Worm (Caenorhabditis elegans) whole organism, L4 larva: ENCODE results near the gene lgc-6.
A peak's percentile ranks its signal among the peaks of the same experiment; 100 is the strongest.

Experiments
- D1046.2 ChIP-seq: fragments of 200-800 bp; sonication (Bioruptor generic); IDR thresholded peaks from 2 replicates; pipeline ENCODE4 v1.3.6; 2022; ENCODE audit warnings: missing genetic modification characterization, missing compliant biosample characterization
- R02D3.7 ChIP-seq: fragments of 150-350 bp; sonication (generic microtip); optimal IDR thresholded peaks from 3 replicates; lab custom pipeline; 2014; ENCODE audit warnings: missing biosample characterization, missing genetic modification characterization
- Y48G9A.11 ChIP-seq: fragments of 200-800 bp; sonication (Bioruptor generic); IDR thresholded peaks from 2 replicates; pipeline ENCODE4 v1.3.6; 2022; ENCODE audit warnings: missing genetic modification reagents, missing genetic modification characterization, missing compliant biosample characterization
- aha-1 ChIP-seq: fragments of 150-350 bp; peaks from one replicate; lab custom pipeline; 2014; ENCODE audit warnings: missing biosample characterization, missing genetic modification characterization
- attf-4 ChIP-seq: sonication (generic microtip); optimal IDR thresholded peaks from 3 replicates; lab custom pipeline; 2017; ENCODE audit warnings: missing biosample characterization, missing genetic modification characterization
- ceh-28 ChIP-seq: fragments of 150-350 bp; optimal IDR thresholded peaks from 2 replicates; lab custom pipeline; 2014; ENCODE audit warnings: missing biosample characterization, missing genetic modification reagents, missing genetic modification characterization
- ceh-82 ChIP-seq: sonication (generic microtip); optimal IDR thresholded peaks from 2 replicates; lab custom pipeline; 2017; ENCODE audit warnings: missing biosample characterization, missing genetic modification characterization
- daf-16 ChIP-seq, 3 experiments: sonication (generic microtip); optimal IDR thresholded peaks; 2 replicates each; lab custom pipeline; 2016 to 2017; ENCODE audit warnings: missing genetic modification characterization in 3 of 3, missing genetic modification reagents in 3 of 3, mild to moderate bottlenecking in 2 of 3, missing compliant biosample characterization in 2 of 3, missing biosample characterization in 1 of 3, moderate library complexity in 1 of 3
- dmd-8 ChIP-seq: fragments of 200-800 bp; sonication (Bioruptor generic); IDR thresholded peaks from 2 replicates; pipeline ENCODE4 v1.3.6; 2022; ENCODE audit warnings: missing genetic modification characterization, missing compliant biosample characterization
- duxl-1 ChIP-seq: sonication (generic microtip); optimal IDR thresholded peaks from 2 replicates; lab custom pipeline; 2016; ENCODE audit warnings: mild to moderate bottlenecking, missing genetic modification characterization, moderate library complexity, missing compliant biosample characterization; ENCODE audit not compliant: poor library complexity
- dve-1 ChIP-seq: sonication (generic microtip); optimal IDR thresholded peaks from 2 replicates; lab custom pipeline; 2017; ENCODE audit warnings: antibody characterized with exemption, mild to moderate bottlenecking, missing genetic modification characterization, missing compliant biosample characterization; ENCODE audit not compliant: insufficient read depth
- fkh-10 ChIP-seq: fragments of 150-350 bp; optimal IDR thresholded peaks from 2 replicates; lab custom pipeline; 2014; ENCODE audit warnings: missing biosample characterization, missing genetic modification reagents, missing genetic modification characterization
- hif-1 ChIP-seq, 2 experiments: sonication (generic microtip); optimal IDR thresholded peaks; 2 replicates each; lab custom pipeline; 2016 to 2017; ENCODE audit warnings: missing compliant biosample characterization in 2 of 2, missing genetic modification characterization in 2 of 2, missing genetic modification reagents in 2 of 2, missing genotype in 2 of 2, mild to moderate bottlenecking in 1 of 2
- hlh-11 ChIP-seq: fragments of 200-800 bp; sonication (Bioruptor generic); optimal IDR thresholded peaks from 2 replicates; lab custom pipeline; 2018; ENCODE audit warnings: mild to moderate bottlenecking, missing genetic modification characterization, missing compliant biosample characterization
- hmg-1.1 ChIP-seq: fragments of 200-800 bp; sonication (Bioruptor generic); IDR thresholded peaks from 2 replicates; pipeline ENCODE4 v1.3.6; 2022; ENCODE audit warnings: missing genetic modification reagents, missing genetic modification characterization, missing compliant biosample characterization
- lin-15B ChIP-seq: fragments of 150-350 bp; sonication (generic microtip); optimal IDR thresholded peaks from 3 replicates; lab custom pipeline; 2014; ENCODE audit warnings: missing biosample characterization, missing genetic modification characterization
- lin-39 ChIP-seq: fragments of 150-350 bp; optimal IDR thresholded peaks from 2 replicates; lab custom pipeline; 2014; ENCODE audit warnings: missing biosample characterization, missing genetic modification reagents, missing genetic modification characterization
- lsy-2 ChIP-seq, 2 experiments: fragments of 150-350 bp in 1 of 2; sonication (generic microtip) in 1 of 2; optimal IDR thresholded peaks; 2 replicates each; lab custom pipeline; 2014 to 2017; ENCODE audit warnings: missing biosample characterization in 2 of 2, missing genetic modification characterization in 2 of 2
- mdt-29 ChIP-seq: fragments of 200-800 bp; sonication (Bioruptor generic); IDR thresholded peaks from 2 replicates; pipeline ENCODE4 v1.3.6; 2022; ENCODE audit warnings: missing genetic modification reagents, missing genetic modification characterization, missing compliant biosample characterization
- mes-2 ChIP-seq: sonication (generic microtip); optimal IDR thresholded peaks from 2 replicates; lab custom pipeline; 2016; ENCODE audit warnings: missing genotype, mild to moderate bottlenecking, missing genetic modification characterization, missing compliant biosample characterization; ENCODE audit not compliant: poor library complexity, severe bottlenecking
- mxl-2 ChIP-seq: fragments of 200-800 bp; sonication (Bioruptor generic); conservative IDR thresholded peaks from 2 replicates; pipeline ENCODE4 v1.3.6; 2022; ENCODE audit warnings: missing genetic modification reagents, missing genetic modification characterization, missing compliant biosample characterization
- nhr-111 ChIP-seq: fragments of 200-800 bp; sonication (Bioruptor generic); optimal IDR thresholded peaks from 2 replicates; lab custom pipeline; 2018; ENCODE audit warnings: mild to moderate bottlenecking, missing genetic modification characterization, missing compliant biosample characterization
- nhr-237 ChIP-seq: sonication (generic microtip); optimal IDR thresholded peaks from 2 replicates; lab custom pipeline; 2017; ENCODE audit warnings: missing biosample characterization, missing genetic modification characterization
- nhr-41 ChIP-seq: fragments of 200-800 bp; sonication (Bioruptor generic); IDR thresholded peaks from 2 replicates; pipeline ENCODE4 v1.3.6; 2022; ENCODE audit warnings: missing genetic modification reagents, missing genetic modification characterization, missing compliant biosample characterization
- nhr-42 ChIP-seq: fragments of 200-800 bp; sonication (Bioruptor generic); IDR thresholded peaks from 2 replicates; pipeline ENCODE4 v1.3.6; 2022; ENCODE audit warnings: missing genetic modification characterization, missing compliant biosample characterization
- pha-4 ChIP-seq, 2 experiments: fragments of 150-350 bp in 1 of 2; fragments of 200-800 bp in 1 of 2; sonication (Bioruptor generic) in 1 of 2; IDR thresholded peaks in 1 of 2; optimal IDR thresholded peaks in 1 of 2; 2 replicates each; pipeline versions ENCODE4 v1.3.6 to Lab custom; 2014 to 2022; ENCODE audit warnings: missing genetic modification characterization in 2 of 2, missing genetic modification reagents in 2 of 2, missing biosample characterization in 1 of 2, missing compliant biosample characterization in 1 of 2
- php-3 ChIP-seq: fragments of 200-800 bp; sonication (Bioruptor generic); IDR thresholded peaks from 2 replicates; pipeline ENCODE4 v1.3.6; 2022; ENCODE audit warnings: missing genetic modification reagents, missing genetic modification characterization, missing compliant biosample characterization
- set-16 ChIP-seq: fragments of 200-800 bp; sonication (Bioruptor generic); IDR thresholded peaks from 2 replicates; pipeline ENCODE4 v1.3.6; 2022; ENCODE audit warnings: missing genetic modification reagents, missing genetic modification characterization, missing compliant biosample characterization
- spr-1 ChIP-seq: sonication (generic microtip); optimal IDR thresholded peaks from 2 replicates; lab custom pipeline; 2016; ENCODE audit warnings: mild to moderate bottlenecking, missing genetic modification characterization, missing compliant biosample characterization
- tra-1 ChIP-seq: fragments of 200-800 bp; sonication (Bioruptor generic); IDR thresholded peaks from 2 replicates; pipeline ENCODE4 v1.3.6; 2022; ENCODE audit warnings: missing genetic modification reagents, missing genetic modification characterization, missing compliant biosample characterization
- zfp-3 ChIP-seq: fragments of 200-800 bp; sonication (Bioruptor generic); conservative IDR thresholded peaks from 2 replicates; pipeline ENCODE4 v1.3.6; 2022; ENCODE audit warnings: missing genetic modification reagents, missing genetic modification characterization, missing compliant biosample characterization
- zip-11 ChIP-seq: fragments of 200-800 bp; sonication (Bioruptor generic); IDR thresholded peaks from 2 replicates; pipeline ENCODE4 v1.3.6; 2022; ENCODE audit warnings: missing genetic modification characterization, missing compliant biosample characterization

The lgc-6 gene

ce11 chrIV:8307408-8307807 is 32.3 kb upstream of the lgc-6 start:
- 0 out of 2 replicates have a peak, but pooled peaks have one; percentile 32 for TF ChIP-seq zfp-3 (GFP tag; lab: Robert Waterston, UW)
- no peak for TF ChIP-seq set-16

- no peak for TF ChIP-seq lsy-2 (tag; optimal IDR thresholded peaks at IDR 0.05; lab: Kevin White, UChicago)
- peak; percentile 79 for TF ChIP-seq aha-1
- TF ChIP-seq mes-2 (tag; lab: Kevin White, UChicago): no peak
These were observed 27.6 kb upstream of the lgc-6 start for ce11 chrIV:8312105-8312504.

- TF ChIP-seq lin-39 (tag; lab: Kevin White, UChicago): no peak
- no peak for TF ChIP-seq pha-4 (GFP tag; IDR thresholded peaks at IDR 0.05; lab: Robert Waterston, UW)
- TF ChIP-seq pha-4 (tag; optimal IDR thresholded peaks at IDR 0.05; lab: Kevin White, UChicago): no peak
- TF ChIP-seq hlh-11 (tag; lab: Kevin White, UChicago): no peak
These were observed 26.9 kb upstream of the lgc-6 start, which contains the start of gene F35H10.10 for ce11 chrIV:8312846-8313245. Gene F35H10.10, minus strand, starts transcription at chrIV:8312946.

ce11 chrIV:8317800-8318199 is 21.9 kb upstream of the lgc-6 start:
- TF ChIP-seq php-3 (GFP tag; lab: Robert Waterston, UW) (peak; percentile 59; the same call in 1 of the 2 replicates), zip-11 (GFP tag; lab: Robert Waterston, UW) (no peak)

- no peak for TF ChIP-seq duxl-1 (tag; lab: Kevin White, UChicago)
- no peak for TF ChIP-seq ceh-28 (tag; lab: Kevin White, UChicago)
- no peak for TF ChIP-seq Y48G9A.11 (GFP tag; lab: Robert Waterston, UW)
- TF ChIP-seq nhr-42 (GFP tag; lab: Robert Waterston, UW): no peak
- no peak for TF ChIP-seq mdt-29 (GFP tag; lab: Robert Waterston, UW)
- TF ChIP-seq nhr-41: no peak
- TF ChIP-seq dmd-8: no peak
- TF ChIP-seq lin-15B (tag; lab: Kevin White, UChicago): no peak
- TF ChIP-seq spr-1 (tag; lab: Kevin White, UChicago): no peak
- TF ChIP-seq R02D3.7 (tag; lab: Kevin White, UChicago): no peak
- TF ChIP-seq nhr-111 (GFP tag; lab: Kevin White, UChicago): no peak
- TF ChIP-seq fkh-10: no peak
These were observed 20.9 kb upstream of the lgc-6 start for ce11 chrIV:8318799-8319198.

ce11 chrIV:8325667-8326066 is 14.1 kb upstream of the lgc-6 start, which contains the start of gene F35H10.3:
Gene F35H10.3, plus strand, starts transcription at chrIV:8325967.
- no peak for TF ChIP-seq dve-1 (tag; lab: Kevin White, UChicago)
- TF ChIP-seq daf-16 (GFP tag; optimal IDR thresholded peaks at IDR 0.05; lab: Kevin White, UChicago): no peak
- TF ChIP-seq daf-16 (tag; optimal IDR thresholded peaks at IDR 0.05; lab: Kevin White, UChicago): no peak
- no peak for TF ChIP-seq hmg-1.1
- TF ChIP-seq attf-4 (tag; lab: Kevin White, UChicago): no peak
- TF ChIP-seq D1046.2: no peak
- TF ChIP-seq nhr-237 (tag; lab: Kevin White, UChicago): no peak
- TF ChIP-seq hif-1 (tag; optimal IDR thresholded peaks at IDR 0.05; lab: Kevin White, UChicago): no peak
- TF ChIP-seq mxl-2 (GFP tag; lab: Robert Waterston, UW): no peak
- TF ChIP-seq ceh-82 (tag; lab: Kevin White, UChicago): no peak
- no peak for TF ChIP-seq nhr-42 (GFP tag; lab: Robert Waterston, UW)
- TF ChIP-seq R02D3.7 (tag; lab: Kevin White, UChicago): no peak
- no peak for TF ChIP-seq tra-1 (GFP tag; lab: Robert Waterston, UW)
